Worm (Caenorhabditis elegans): ENCODE measurements around the gene aat-3.

The aat-3 gene

DNA sequence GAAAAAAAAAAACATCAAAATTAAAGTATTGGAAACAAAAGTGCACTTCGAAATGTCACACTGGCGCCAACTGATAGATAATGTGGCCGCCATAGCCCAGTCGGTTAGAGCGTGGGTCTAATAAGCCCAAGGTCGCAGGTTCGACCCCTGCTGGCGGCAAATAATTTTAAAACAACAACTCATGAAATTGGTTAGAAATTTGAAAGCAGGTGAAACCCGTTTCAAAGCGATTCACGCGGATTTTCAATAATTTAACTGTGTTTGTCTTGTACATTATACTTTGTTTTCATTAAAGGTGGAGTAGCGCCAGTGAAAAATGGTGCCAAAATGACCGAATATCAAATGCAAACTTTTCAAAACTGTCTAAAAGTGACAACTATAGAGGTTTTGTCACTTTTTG lies 20.8 kb upstream of the aat-3 start (continued):
- TF ChIP-seq die-1 (tag; optimal IDR thresholded peaks at IDR 0.05) (peak; percentile 76), ztf-6 (GFP tag; IDR thresholded peaks at IDR 0.05) (no peak), hlh-26 (GFP tag; conservative IDR thresholded peaks at IDR 0.05) (no peak), nfyb-1 (GFP tag; IDR thresholded peaks at IDR 0.05) (peak; percentile 87), gei-17 (GFP tag; optimal IDR thresholded peaks at IDR 0.05) (no peak), dox-1 (GFP tag; IDR thresholded peaks at IDR 0.05) (peak; percentile 66; the same call in 1 of the 2 replicates), nhr-179 (tag; optimal IDR thresholded peaks at IDR 0.05) (peak; percentile 73), pbrm-1 (GFP tag; IDR thresholded peaks at IDR 0.05) (peak; percentile 69), atf-7 (tag; optimal IDR thresholded peaks at IDR 0.05) (peak; percentile 56), Y53F4B.3 (GFP tag; IDR thresholded peaks at IDR 0.05) (no peak), ccch-3 (GFP tag; optimal IDR thresholded peaks at IDR 0.05) (no peak), madf-10 (tag; optimal IDR thresholded peaks at IDR 0.05) (peak; percentile 44), rpc-1 (optimal IDR thresholded peaks at IDR 0.05) (peak; percentile 90), rpc-1 (tag; optimal IDR thresholded peaks at IDR 0.05) (peak; percentile 83), madf-6 (GFP tag; IDR thresholded peaks at IDR 0.05) (peak; percentile 47; the same call in 1 of the 2 replicates), cebp-1 (GFP tag; IDR thresholded peaks at IDR 0.05) (peak; percentile 30; the same call in 1 of the 2 replicates), cebp-1 (tag; optimal IDR thresholded peaks at IDR 0.05) (peak; percentile 57), ztf-22 (GFP tag; optimal IDR thresholded peaks at IDR 0.05) (peak; percentile 40), tbx-9 (tag; optimal IDR thresholded peaks at IDR 0.05; ENCODE audit: borderline replicate concordance) (no peak), rcor-1 (GFP tag; IDR thresholded peaks at IDR 0.05) (0 out of 2 replicates have a peak, but pooled peaks have one; percentile 16), pha-4 (tag; optimal IDR thresholded peaks at IDR 0.05) (no peak), C17E4.6 (GFP tag; IDR thresholded peaks at IDR 0.05) (no peak), ceh-100 (GFP tag; IDR thresholded peaks at IDR 0.05) (0 out of 2 replicates have a peak, but pooled peaks have one; percentile 20), Y95B8A.8 (GFP tag; IDR thresholded peaks at IDR 0.05) (no peak), egl-18 (GFP tag; IDR thresholded peaks at IDR 0.05) (no peak), let-526 (GFP tag; IDR thresholded peaks at IDR 0.05) (no peak), lin-40 (tag; optimal IDR thresholded peaks at IDR 0.05) (peak; percentile 53), egl-44 (GFP tag; IDR thresholded peaks at IDR 0.05) (0 out of 2 replicates have a peak, but pooled peaks have one; percentile 32), ztf-18 (tag; optimal IDR thresholded peaks at IDR 0.05) (peak; percentile 65), F37B4.10 (GFP tag; IDR thresholded peaks at IDR 0.05) (no peak), B0336.3 (GFP tag; IDR thresholded peaks at IDR 0.05) (no peak), nhr-80 (tag; optimal IDR thresholded peaks at IDR 0.05) (peak; percentile 40), ztf-25 (GFP tag; IDR thresholded peaks at IDR 0.05) (peak; percentile 72; the same call in 1 of the 2 replicates), Y79H2A.3 (GFP tag; conservative IDR thresholded peaks at IDR 0.05) (no peak), tbp1 (GFP tag; optimal IDR thresholded peaks at IDR 0.05) (peak; percentile 85), him-1 (tag; optimal IDR thresholded peaks at IDR 0.05) (peak; percentile 57), mel-28 (tag; optimal IDR thresholded peaks at IDR 0.05; ENCODE audit: borderline replicate concordance) (no peak), efl-1 (GFP tag; optimal IDR thresholded peaks at IDR 0.05) (no peak), T26A5.8 (tag; optimal IDR thresholded peaks at IDR 0.05) (no peak), B0261.1 (tag; optimal IDR thresholded peaks at IDR 0.05) (peak; percentile 75), F57C9.4 (tag; optimal IDR thresholded peaks at IDR 0.05) (no peak), D2030.7 (GFP tag; IDR thresholded peaks at IDR 0.05) (peak; percentile 58), F23B12.7 (tag; optimal IDR thresholded peaks at IDR 0.05; ENCODE audit: insufficient read depth) (peak; percentile 19), F52B5.7 (tag; optimal IDR thresholded peaks at IDR 0.05) (no peak), mes-4 (tag; optimal IDR thresholded peaks at IDR 0.05) (peak; percentile 42), mxl-1 (tag; optimal IDR thresholded peaks at IDR 0.05) (no peak), ceh-27 (GFP tag; optimal IDR thresholded peaks at IDR 0.05) (no peak), dpl-1 (GFP tag; optimal IDR thresholded peaks at IDR 0.05) (no peak), hsf-1 (GFP tag; IDR thresholded peaks at IDR 0.05) (no peak), rec-8 (tag; optimal IDR thresholded peaks at IDR 0.05) (peak; percentile 33 to 35)
